Worm (Caenorhabditis elegans) whole organism, mixed stage, embryonic: Measurements from ENCODE around the gene ceh-23.

Source experiments
- elt-3 ChIP-seq: fragments of 150-350 bp; optimal IDR thresholded peaks from 2 replicates; lab custom pipeline; 2014; ENCODE audit warnings: missing biosample characterization, missing genetic modification characterization
- mep-1 ChIP-seq: fragments of 150-350 bp; optimal IDR thresholded peaks from 2 replicates; lab custom pipeline; 2017; ENCODE audit warnings: missing biosample characterization, missing genetic modification reagents, missing genetic modification characterization, inconsistent platforms
- mls-2 ChIP-seq: sonication (generic microtip); optimal IDR thresholded peaks from 2 replicates; lab custom pipeline; 2016; ENCODE audit warnings: mild to moderate bottlenecking, missing genetic modification characterization, moderate library complexity, missing compliant biosample characterization
- nhr-237 ChIP-seq: fragments of 150-350 bp; optimal IDR thresholded peaks from 2 replicates; lab custom pipeline; 2014; ENCODE audit warnings: missing biosample characterization, missing genetic modification characterization
- nhr-76 ChIP-seq: sonication (generic microtip); optimal IDR thresholded peaks from 2 replicates; lab custom pipeline; 2017; ENCODE audit warnings: missing biosample characterization, missing genetic modification characterization
- tbx-8 ChIP-seq: fragments of 200-800 bp; sonication (Bioruptor generic); optimal IDR thresholded peaks from 2 replicates; lab custom pipeline; 2018; ENCODE audit warnings: mild to moderate bottlenecking, missing genetic modification characterization, moderate library complexity, missing compliant biosample characterization
- unc-62 ChIP-seq: fragments of 150-350 bp; optimal IDR thresholded peaks from 2 replicates; lab custom pipeline; 2014; ENCODE audit warnings: missing biosample characterization, missing genetic modification reagents, missing genetic modification characterization

DNA sequence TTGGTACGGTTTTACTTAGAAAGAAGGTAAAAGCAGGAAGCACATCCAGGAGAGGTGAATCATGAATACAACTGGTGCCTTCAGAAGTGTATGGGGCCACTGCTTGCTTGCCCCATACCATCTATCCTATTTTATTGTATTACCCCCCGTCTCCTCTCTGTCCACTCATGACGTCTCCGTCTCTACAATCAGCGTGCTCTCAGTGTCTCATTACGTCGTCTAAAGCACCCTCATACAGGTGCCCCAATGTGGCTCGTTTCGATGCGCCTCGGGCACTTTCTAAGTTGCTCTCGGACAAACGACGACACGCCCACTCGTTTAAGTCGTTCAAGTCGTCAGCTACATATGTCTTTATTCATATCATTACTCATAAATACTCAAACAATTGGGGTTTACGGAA, 15.4 kb upstream of the ceh-23 start:
- TF ChIP-seq nhr-237 (tag; lab: Kevin White, UChicago) (no peak), tbx-8 (GFP tag; lab: Kevin White, UChicago) (no peak), unc-62 (GFP tag; lab: Kevin White, UChicago) (no peak), mep-1 (tag; lab: Kevin White, UChicago) (no peak), nhr-76 (tag; lab: Kevin White, UChicago) (no peak), elt-3 (no peak), mls-2 (tag; lab: Kevin White, UChicago) (no peak)
